Worm (Caenorhabditis elegans): Measurements from ENCODE around the gene F57B9.3.

ce11 chrIII:6928725-6929124 is 10.9 kb upstream of the F57B9.3 start, which contains the start of gene flap-1:
- no peak for TF ChIP-seq unc-86 (tag; optimal IDR thresholded peaks at IDR 0.05)
- TF ChIP-seq C08G9.2 (tag; optimal IDR thresholded peaks at IDR 0.05), result no peak
- no peak for TF ChIP-seq pha-4 (tag; optimal IDR thresholded peaks at IDR 0.05)
- TF ChIP-seq sox-4 (tag; optimal IDR thresholded peaks at IDR 0.05), result no peak
- no peak for TF ChIP-seq nhr-11 (tag; optimal IDR thresholded peaks at IDR 0.05)
- no peak for TF ChIP-seq C38D4.7 (GFP tag; optimal IDR thresholded peaks at IDR 0.05)
- no peak for TF ChIP-seq ets-4 (tag; optimal IDR thresholded peaks at IDR 0.05)
